Worm (Caenorhabditis elegans): ENCODE data around the gene H04J21.1.

Gene H04J21.1

ce11 chrIII:2331033-2331625, 40.6 kb downstream of the H04J21.1 start, which contains the start of the genes Y54F10BM.13 and ppm-1.D (continued):
- TF ChIP-seq unc-30 (tag; optimal IDR thresholded peaks at IDR 0.05) (no peak), egl-13 (tag; optimal IDR thresholded peaks at IDR 0.05) (no peak), nhr-237 (tag; optimal IDR thresholded peaks at IDR 0.05) (no peak), ceh-90 (tag; optimal IDR thresholded peaks at IDR 0.05) (peak; percentile 34), mef-2 (tag; optimal IDR thresholded peaks at IDR 0.05) (no peak), efl-3 (GFP tag; optimal IDR thresholded peaks at IDR 0.05) (no peak), C04F5.9 (tag; optimal IDR thresholded peaks at IDR 0.05) (peak; percentile 3), skn-1 (tag; optimal IDR thresholded peaks at IDR 0.05) (no peak), ceh-63 (GFP tag; optimal IDR thresholded peaks at IDR 0.05) (no peak), nhr-90 (tag; optimal IDR thresholded peaks at IDR 0.05; ENCODE audit: poor library complexity) (no peak), aha-1 (tag; optimal IDR thresholded peaks at IDR 0.05) (no peak), fkh-4 (tag; optimal IDR thresholded peaks at IDR 0.05; ENCODE audit: borderline replicate concordance) (no peak), irx-1 (tag; optimal IDR thresholded peaks at IDR 0.05) (peak; percentile 18), efl-1 (optimal IDR thresholded peaks at IDR 0.05) (peak; percentile 94 to 97), efl-1 (GFP tag; optimal IDR thresholded peaks at IDR 0.05 in 1 of 2) (peak; percentile 93 to 99), dsc-1 (tag; optimal IDR thresholded peaks at IDR 0.05) (no peak), jun-1 (tag; optimal IDR thresholded peaks at IDR 0.05) (no peak), nhr-11 (tag; optimal IDR thresholded peaks at IDR 0.05) (no peak)

- TF ChIP-seq fkh-8 (tag; optimal IDR thresholded peaks at IDR 0.05) (no peak), nhr-20 (tag; optimal IDR thresholded peaks at IDR 0.05) (no peak), efl-1 (optimal IDR thresholded peaks at IDR 0.05) (no peak), efl-1 (GFP tag; optimal IDR thresholded peaks at IDR 0.05 in 1 of 2) (peak in 1 of 2 experiments; percentile 72)
Observed at ce11 chrIII:2330389-2330788, 41.4 kb downstream of the H04J21.1 start.

- TF ChIP-seq lsy-2 (tag; optimal IDR thresholded peaks at IDR 0.05) = no peak
- TF ChIP-seq nhr-11 (tag; optimal IDR thresholded peaks at IDR 0.05) = no peak
- no peak for TF ChIP-seq fkh-10 (GFP tag; optimal IDR thresholded peaks at IDR 0.05)
- TF ChIP-seq ama-1 (optimal IDR thresholded peaks at IDR 0.05) = no peak
- no peak for TF ChIP-seq nhr-237 (tag; optimal IDR thresholded peaks at IDR 0.05)
- no peak for TF ChIP-seq ceh-63 (GFP tag; optimal IDR thresholded peaks at IDR 0.05)
- TF ChIP-seq grh-1 (GFP tag; IDR thresholded peaks at IDR 0.05) = no peak
- TF ChIP-seq unc-30 (tag; optimal IDR thresholded peaks at IDR 0.05) = no peak
- no peak for TF ChIP-seq F16B12.6 (tag; optimal IDR thresholded peaks at IDR 0.05)
- no peak for TF ChIP-seq jun-1 (tag; optimal IDR thresholded peaks at IDR 0.05)
- TF ChIP-seq ztf-11 (tag; optimal IDR thresholded peaks at IDR 0.05) = no peak
- no peak for TF ChIP-seq efl-3 (GFP tag; optimal IDR thresholded peaks at IDR 0.05)
- no peak for TF ChIP-seq nhr-85 (tag)
- no peak for TF ChIP-seq ets-5 (GFP tag; IDR thresholded peaks at IDR 0.05)
- no peak for TF ChIP-seq tlp-1 (tag; optimal IDR thresholded peaks at IDR 0.05)
- no peak for TF ChIP-seq pax-3 (tag; optimal IDR thresholded peaks at IDR 0.05)
Observed at ce11 chrIII:2329336-2329735, 42.4 kb downstream of the H04J21.1 start, which contains the start of gene Y54F10BM.12. Gene Y54F10BM.12 (minus strand): TSS chrIII:2329679.

DNA sequence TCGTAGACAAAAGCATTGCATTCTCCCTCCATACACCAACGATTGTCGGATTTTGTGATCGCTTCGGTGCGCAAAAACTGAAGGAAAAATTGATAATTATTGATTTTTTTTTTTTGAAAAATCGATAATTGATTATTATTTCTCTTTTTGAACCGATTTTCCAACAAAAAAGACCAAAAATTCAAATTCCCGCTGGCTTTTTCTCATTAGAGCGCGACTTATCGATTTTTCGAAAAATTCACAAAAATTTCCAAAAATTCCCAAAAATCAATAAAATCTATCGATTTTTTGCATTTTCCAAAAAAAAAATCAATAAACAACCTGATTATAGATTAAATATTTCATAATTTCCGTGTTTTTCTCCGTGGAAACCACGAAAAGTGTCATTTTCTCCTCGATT, 43.2 kb downstream of the H04J21.1 start:
- TF ChIP-seq nhr-47 (tag; optimal IDR thresholded peaks at IDR 0.05) = no peak
- no peak for TF ChIP-seq nhr-85 (tag)
- no peak for TF ChIP-seq unc-86 (tag; optimal IDR thresholded peaks at IDR 0.05)

- no peak for TF ChIP-seq ceh-8 (GFP tag; optimal IDR thresholded peaks at IDR 0.05)
Observed at ce11 chrIII:2324703-2325102, 47.1 kb downstream of the H04J21.1 start.
